Worm (Caenorhabditis elegans) whole organism, L3 larva: ENCODE results near the gene tbx-37.
A peak's percentile ranks its signal among the peaks of the same experiment; 100 is the strongest.

Experiments used
- R02D3.7 ChIP-seq: fragments of 150-350 bp; optimal IDR thresholded peaks from 2 replicates; lab custom pipeline; 2014; ENCODE audit warnings: missing biosample characterization, missing genetic modification characterization
- ZK546.5 ChIP-seq: sonication (generic microtip); optimal IDR thresholded peaks from 2 replicates; lab custom pipeline; 2017; ENCODE audit warnings: missing biosample characterization, missing genetic modification characterization
- aly-2 ChIP-seq: fragments of 150-350 bp; optimal IDR thresholded peaks from 2 replicates; lab custom pipeline; 2014; ENCODE audit warnings: missing biosample characterization, missing genetic modification characterization
- ama-1 ChIP-seq: fragments of 150-350 bp; optimal IDR thresholded peaks from 2 replicates; lab custom pipeline; 2018
- ceh-16 ChIP-seq: sonication (generic microtip); optimal IDR thresholded peaks from 2 replicates; lab custom pipeline; 2017; ENCODE audit warnings: missing biosample characterization, missing genetic modification characterization
- ceh-28 ChIP-seq: fragments of 150-350 bp; optimal IDR thresholded peaks from 2 replicates; lab custom pipeline; 2014; ENCODE audit warnings: missing biosample characterization, missing genetic modification reagents, missing genetic modification characterization
- ceh-82 ChIP-seq: fragments of 150-350 bp; optimal IDR thresholded peaks from 2 replicates; lab custom pipeline; 2014; ENCODE audit warnings: missing biosample characterization, missing genetic modification characterization
- ceh-9 ChIP-seq: sonication (generic microtip); optimal IDR thresholded peaks from 2 replicates; lab custom pipeline; 2018; ENCODE audit warnings: missing biosample characterization, missing genetic modification characterization
- daf-12 ChIP-seq: fragments of 150-350 bp; optimal IDR thresholded peaks from 2 replicates; lab custom pipeline; 2014; ENCODE audit warnings: missing biosample characterization, missing genetic modification reagents, missing genetic modification characterization
- egl-5 ChIP-seq: fragments of 150-350 bp; optimal IDR thresholded peaks from 2 replicates; lab custom pipeline; 2017; ENCODE audit warnings: missing biosample characterization, missing genetic modification reagents, missing genetic modification characterization, inconsistent platforms
- elt-1 ChIP-seq: fragments of 150-350 bp; optimal IDR thresholded peaks from 2 replicates; lab custom pipeline; 2014; ENCODE audit warnings: missing biosample characterization, missing genetic modification characterization
- elt-3 ChIP-seq, 3 experiments: fragments of 150-350 bp in 1 of 3; sonication (generic microtip) in 2 of 3; optimal IDR thresholded peaks; 2 replicates in 2 of 3; 4 replicates in 1 of 3; lab custom pipeline; 2014 to 2017; ENCODE audit warnings: missing biosample characterization in 3 of 3, missing genetic modification characterization in 3 of 3
- eor-1 ChIP-seq, 2 experiments: fragments of 150-350 bp; optimal IDR thresholded peaks; 2 replicates each; lab custom pipeline; 2014 to 2018; ENCODE audit warnings: missing biosample characterization in 2 of 2, missing genetic modification characterization in 2 of 2
- fkh-10 ChIP-seq: sonication (generic microtip); optimal IDR thresholded peaks from 2 replicates; lab custom pipeline; 2017; ENCODE audit warnings: missing biosample characterization, missing genetic modification reagents, missing genetic modification characterization
- fkh-2 ChIP-seq: fragments of 150-350 bp; optimal IDR thresholded peaks from 2 replicates; lab custom pipeline; 2014; ENCODE audit warnings: missing biosample characterization, missing genetic modification reagents, missing genetic modification characterization
- fos-1 ChIP-seq: fragments of 150-350 bp; optimal IDR thresholded peaks from 2 replicates; lab custom pipeline; 2014; ENCODE audit warnings: missing biosample characterization, missing genetic modification characterization
- hmg-11 ChIP-seq: sonication (generic microtip); optimal IDR thresholded peaks from 2 replicates; lab custom pipeline; 2016; ENCODE audit warnings: missing genetic modification characterization, missing compliant biosample characterization
- jun-1 ChIP-seq: fragments of 150-350 bp; optimal IDR thresholded peaks from 2 replicates; lab custom pipeline; 2014; ENCODE audit warnings: missing biosample characterization, missing genetic modification reagents, missing genetic modification characterization
- lin-15B ChIP-seq: fragments of 150-350 bp; optimal IDR thresholded peaks from 2 replicates; lab custom pipeline; 2014; ENCODE audit warnings: missing biosample characterization, missing genetic modification characterization
- lin-39 ChIP-seq: fragments of 150-350 bp; optimal IDR thresholded peaks from 2 replicates; lab custom pipeline; 2018; ENCODE audit warnings: missing biosample characterization, missing genetic modification reagents, missing genetic modification characterization
- lsy-12 ChIP-seq: sonication (generic microtip); optimal IDR thresholded peaks from 2 replicates; lab custom pipeline; 2016; ENCODE audit warnings: mild to moderate bottlenecking, missing genetic modification characterization, missing compliant biosample characterization
- mdl-1 ChIP-seq: fragments of 150-350 bp; optimal IDR thresholded peaks from 2 replicates; lab custom pipeline; 2014; ENCODE audit warnings: missing biosample characterization, missing genetic modification characterization
- mml-1 ChIP-seq: fragments of 150-350 bp; sonication (generic microtip); optimal IDR thresholded peaks from 3 replicates; lab custom pipeline; 2014; ENCODE audit warnings: missing biosample characterization, missing genetic modification characterization
- nfya-1 ChIP-seq: sonication (generic microtip); optimal IDR thresholded peaks from 2 replicates; lab custom pipeline; 2017; ENCODE audit warnings: missing genetic modification characterization, mild to moderate bottlenecking, missing compliant biosample characterization, antibody characterized with exemption, moderate library complexity; ENCODE audit not compliant: insufficient read depth
- nhr-11 ChIP-seq: fragments of 150-350 bp; optimal IDR thresholded peaks from 2 replicates; lab custom pipeline; 2014; ENCODE audit warnings: missing biosample characterization, missing genetic modification characterization
- nhr-12 ChIP-seq: fragments of 150-350 bp; optimal IDR thresholded peaks from 2 replicates; lab custom pipeline; 2014; ENCODE audit warnings: missing biosample characterization, missing genetic modification characterization
- nhr-23 ChIP-seq: fragments of 150-350 bp; optimal IDR thresholded peaks from 2 replicates; lab custom pipeline; 2014; ENCODE audit warnings: missing biosample characterization, missing genetic modification reagents, missing genetic modification characterization
- nhr-237 ChIP-seq: fragments of 150-350 bp; optimal IDR thresholded peaks from 2 replicates; lab custom pipeline; 2014; ENCODE audit warnings: missing biosample characterization, missing genetic modification characterization
- nhr-25 ChIP-seq: sonication (generic microtip); optimal IDR thresholded peaks from 2 replicates; lab custom pipeline; 2017; ENCODE audit warnings: missing biosample characterization, missing genetic modification characterization
- nhr-28 ChIP-seq: fragments of 150-350 bp; optimal IDR thresholded peaks from 2 replicates; lab custom pipeline; 2014; ENCODE audit warnings: missing biosample characterization, missing genetic modification characterization
- nhr-43 ChIP-seq: sonication (generic microtip); optimal IDR thresholded peaks from 2 replicates; lab custom pipeline; 2016; ENCODE audit warnings: mild to moderate bottlenecking, missing genetic modification characterization, missing compliant biosample characterization; ENCODE audit not compliant: poor library complexity, severe bottlenecking
- nhr-76 ChIP-seq: fragments of 150-350 bp; sonication (generic microtip); optimal IDR thresholded peaks from 5 replicates; lab custom pipeline; 2014; ENCODE audit warnings: missing biosample characterization, missing genetic modification characterization
- nhr-77 ChIP-seq: fragments of 150-350 bp; optimal IDR thresholded peaks from 2 replicates; lab custom pipeline; 2014; ENCODE audit warnings: missing biosample characterization, missing genetic modification characterization
- pha-4 ChIP-seq: fragments of 150-350 bp; optimal IDR thresholded peaks from 2 replicates; lab custom pipeline; 2014; ENCODE audit warnings: missing biosample characterization, missing genetic modification reagents, missing genetic modification characterization
- pqm-1 ChIP-seq: fragments of 150-350 bp; optimal IDR thresholded peaks from 2 replicates; lab custom pipeline; 2017; ENCODE audit warnings: missing biosample characterization, missing genetic modification characterization, inconsistent platforms
- sea-2 ChIP-seq: fragments of 150-350 bp; sonication (generic microtip); optimal IDR thresholded peaks from 4 replicates; lab custom pipeline; 2014; ENCODE audit warnings: missing biosample characterization, missing genetic modification reagents, missing genetic modification characterization
- skn-1 ChIP-seq: fragments of 150-350 bp; optimal IDR thresholded peaks from 2 replicates; lab custom pipeline; 2014; ENCODE audit warnings: missing biosample characterization, missing genetic modification characterization
- snpc-4 ChIP-seq: fragments of 150-350 bp; optimal IDR thresholded peaks from 2 replicates; lab custom pipeline; 2014; ENCODE audit warnings: missing biosample characterization, missing genetic modification characterization
- tbx-2 ChIP-seq: sonication (generic microtip); optimal IDR thresholded peaks from 2 replicates; lab custom pipeline; 2016; ENCODE audit warnings: mild to moderate bottlenecking, missing genetic modification characterization, missing compliant biosample characterization
- unc-39 ChIP-seq: sonication (generic microtip); optimal IDR thresholded peaks from 4 replicates; lab custom pipeline; 2017; ENCODE audit warnings: missing biosample characterization, missing genetic modification characterization
- unc-62 ChIP-seq: fragments of 150-350 bp; sonication (generic microtip); optimal IDR thresholded peaks from 4 replicates; lab custom pipeline; 2014; ENCODE audit warnings: missing biosample characterization, missing genetic modification reagents, missing genetic modification characterization
- zag-1 ChIP-seq: fragments of 150-350 bp; optimal IDR thresholded peaks from 2 replicates; lab custom pipeline; 2014; ENCODE audit warnings: missing biosample characterization, missing genetic modification characterization
- ztf-11 ChIP-seq: fragments of 150-350 bp; optimal IDR thresholded peaks from 2 replicates; lab custom pipeline; 2014; ENCODE audit warnings: missing biosample characterization, missing genetic modification characterization
- ztf-4 ChIP-seq: fragments of 150-350 bp; optimal IDR thresholded peaks from 2 replicates; lab custom pipeline; 2014; ENCODE audit warnings: missing biosample characterization, missing genetic modification characterization

Gene tbx-37

DNA sequence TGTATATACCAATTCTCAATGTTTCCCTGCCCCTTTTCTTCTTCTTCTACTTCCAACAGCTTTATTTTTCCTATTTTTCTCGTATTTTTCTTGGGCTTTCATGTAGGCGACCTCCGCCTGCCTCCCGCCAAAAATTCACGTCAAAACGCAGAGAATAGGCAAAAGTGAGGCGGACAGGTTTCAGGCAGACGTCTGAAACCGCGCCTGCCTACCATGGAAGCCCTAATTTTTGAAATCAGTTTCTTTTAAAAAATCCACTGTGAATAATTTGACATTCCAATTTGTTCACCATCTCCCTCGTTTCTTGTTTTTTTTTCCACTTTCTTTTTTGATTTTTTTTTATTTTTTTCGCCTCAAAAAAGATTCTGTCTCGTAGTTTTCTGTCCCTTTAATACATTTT lies 11.9 kb upstream of the tbx-37 start:
- no peak for TF ChIP-seq nhr-76 (tag; lab: Kevin White, UChicago)
- TF ChIP-seq pqm-1 (tag; lab: Kevin White, UChicago): no peak
- no peak for TF ChIP-seq skn-1 (tag; lab: Kevin White, UChicago)
- TF ChIP-seq daf-12 (tag; lab: Kevin White, UChicago): no peak
- no peak for TF ChIP-seq fkh-2 (tag; lab: Kevin White, UChicago)
- TF ChIP-seq egl-5 (tag; lab: Kevin White, UChicago): no peak
- no peak for TF ChIP-seq sea-2
- TF ChIP-seq nhr-77 (tag; lab: Kevin White, UChicago): no peak
- no peak for TF ChIP-seq mdl-1 (tag; lab: Kevin White, UChicago)
- no peak for TF ChIP-seq nhr-25
- TF ChIP-seq pha-4 (tag; lab: Kevin White, UChicago): no peak
- TF ChIP-seq elt-1 (tag; lab: Kevin White, UChicago): no peak
- no peak for TF ChIP-seq lsy-12 (tag; lab: Kevin White, UChicago)
- no peak for TF ChIP-seq mml-1
- no peak for TF ChIP-seq ztf-4 (tag; lab: Kevin White, UChicago)
- no peak for TF ChIP-seq unc-39
- no peak for TF ChIP-seq ZK546.5 (tag; lab: Kevin White, UChicago)
- TF ChIP-seq nhr-43 (tag; lab: Kevin White, UChicago): no peak

DNA sequence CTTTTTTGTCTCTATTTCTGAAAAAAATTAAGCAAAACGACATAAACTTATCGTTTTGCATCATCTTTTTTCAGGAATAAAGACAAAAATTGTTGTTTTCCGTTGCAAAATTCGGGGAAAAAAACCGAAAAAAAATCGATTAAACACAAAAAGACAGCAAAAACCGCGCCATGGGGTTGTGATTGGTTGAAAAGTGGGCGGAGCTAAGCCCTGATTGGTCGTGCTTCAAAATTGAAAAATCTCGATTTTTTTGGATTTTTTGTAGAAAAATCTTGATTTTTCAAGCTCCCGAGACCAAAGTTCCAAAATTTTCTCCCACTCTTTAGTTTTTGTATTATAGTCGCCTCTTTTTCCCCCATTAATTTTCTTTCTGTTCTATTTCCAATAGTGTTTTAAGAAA lies 11.4 kb upstream of the tbx-37 start:
- TF ChIP-seq nfya-1 (tag; lab: Kevin White, UChicago) (peak; percentile 87), ceh-28 (no peak)

DNA sequence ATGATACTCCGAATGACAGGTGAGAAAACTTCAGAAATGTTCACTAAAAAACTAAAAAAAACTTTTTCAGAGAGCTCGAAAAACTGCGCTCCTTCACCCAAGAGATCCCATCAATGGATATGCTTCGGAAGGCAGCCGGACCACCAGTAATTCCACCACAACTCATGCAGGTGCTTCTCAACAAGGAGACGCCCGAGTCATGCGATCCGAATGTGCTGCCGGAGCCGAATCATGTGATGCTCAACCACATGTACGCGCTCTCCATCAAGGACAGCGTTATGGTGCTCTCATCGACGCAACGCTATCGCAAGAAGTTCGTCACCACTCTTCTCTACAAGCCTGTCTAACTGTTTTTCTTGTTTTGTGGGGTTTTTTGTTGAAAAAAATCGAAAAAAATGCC lies 10.8 kb upstream of the tbx-37 start:
- no peak for TF ChIP-seq daf-12 (tag; lab: Kevin White, UChicago)
- no peak for TF ChIP-seq tbx-2 (tag; lab: Kevin White, UChicago)
- no peak for TF ChIP-seq ceh-16 (tag; lab: Kevin White, UChicago)
- no peak for TF ChIP-seq sea-2
- TF ChIP-seq jun-1 (tag; lab: Kevin White, UChicago): no peak
- no peak for TF ChIP-seq nfya-1 (tag; lab: Kevin White, UChicago)
- no peak for TF ChIP-seq fkh-2 (tag; lab: Kevin White, UChicago)
- no peak for TF ChIP-seq unc-62 (GFP tag; lab: Kevin White, UChicago)
- TF ChIP-seq aly-2 (tag; lab: Kevin White, UChicago): no peak
- TF ChIP-seq ztf-11: no peak
- TF ChIP-seq fkh-10 (GFP tag; lab: Kevin White, UChicago): no peak
- no peak for TF ChIP-seq elt-1 (tag; lab: Kevin White, UChicago)
- no peak for TF ChIP-seq nhr-11
- TF ChIP-seq nhr-76 (tag; lab: Kevin White, UChicago): no peak
- no peak for TF ChIP-seq pha-4 (tag; lab: Kevin White, UChicago)

DNA sequence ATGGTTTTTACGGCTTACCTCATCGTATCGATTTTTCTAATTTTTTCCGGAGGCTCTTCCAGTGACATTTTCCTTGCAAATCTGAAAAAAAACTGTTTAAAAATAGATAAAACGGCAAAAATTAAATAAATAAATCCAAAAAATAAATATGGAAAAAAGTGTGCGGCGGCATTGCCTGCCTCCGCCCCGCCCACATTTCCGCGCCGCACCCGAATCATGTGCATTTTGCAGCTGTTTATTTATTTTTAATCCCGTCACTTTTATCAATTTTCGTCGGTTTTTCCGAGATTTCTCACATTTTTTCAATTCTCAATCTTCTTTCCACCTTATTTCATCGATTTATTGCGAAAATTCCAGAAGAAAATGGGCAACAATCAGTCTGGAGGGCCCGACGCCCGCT lies 9.9 kb upstream of the tbx-37 start, which contains the start of the genes Y47D3A.14 and aakb-2:
Gene Y47D3A.14 (minus strand): TSS at position 81 of the 400 bp plus-strand sequence.
Gene aakb-2 (plus strand): TSS at position 356 of the 400 bp plus-strand sequence.
- no peak for TF ChIP-seq R02D3.7 (tag; lab: Kevin White, UChicago)
- no peak for TF ChIP-seq nhr-76 (tag; lab: Kevin White, UChicago)
- TF ChIP-seq fkh-2 (tag; lab: Kevin White, UChicago): no peak
- no peak for TF ChIP-seq zag-1
- no peak for TF ChIP-seq nhr-43 (tag; lab: Kevin White, UChicago)
- no peak for TF ChIP-seq elt-3 (tag; optimal IDR thresholded peaks at IDR 0.05; lab: Kevin White, UChicago)
- no peak for TF ChIP-seq daf-12 (tag; lab: Kevin White, UChicago)
- peak; percentile 18 for TF ChIP-seq lin-15B (tag; lab: Kevin White, UChicago)
- no peak for TF ChIP-seq eor-1 (tag; optimal IDR thresholded peaks at IDR 0.05; lab: Kevin White, UChicago)
- no peak for TF ChIP-seq ceh-28
- no peak for TF ChIP-seq ztf-11
- peak; percentile 19 for TF ChIP-seq lin-39 (tag; lab: Kevin White, UChicago)
- peak; percentile 78 for TF ChIP-seq nfya-1 (tag; lab: Kevin White, UChicago)
- no peak for TF ChIP-seq nhr-77 (tag; lab: Kevin White, UChicago)
- no peak for TF ChIP-seq jun-1 (tag; lab: Kevin White, UChicago)
- peak; percentile 43 for TF ChIP-seq ama-1
- TF ChIP-seq nhr-11: no peak
- TF ChIP-seq mml-1: no peak
- no peak for TF ChIP-seq pqm-1 (tag; lab: Kevin White, UChicago)
- no peak for TF ChIP-seq aly-2 (tag; lab: Kevin White, UChicago)
- no peak for TF ChIP-seq fos-1
- no peak for TF ChIP-seq nhr-12
- no peak for TF ChIP-seq sea-2
- no peak for TF ChIP-seq elt-1 (tag; lab: Kevin White, UChicago)
- TF ChIP-seq ceh-9 (tag; lab: Kevin White, UChicago): no peak
- no peak for TF ChIP-seq ceh-16 (tag; lab: Kevin White, UChicago)
- TF ChIP-seq hmg-11 (tag; lab: Kevin White, UChicago): peak; percentile 86
- no peak for TF ChIP-seq nhr-28 (tag; lab: Kevin White, UChicago)
- peak; percentile 16 for TF ChIP-seq nhr-23 (tag; lab: Kevin White, UChicago)
- no peak for TF ChIP-seq ceh-82
- TF ChIP-seq unc-62 (GFP tag; lab: Kevin White, UChicago): no peak
- no peak for TF ChIP-seq lsy-12 (tag; lab: Kevin White, UChicago)
- no peak for TF ChIP-seq ZK546.5 (tag; lab: Kevin White, UChicago)
- peak; percentile 87 for TF ChIP-seq pha-4 (tag; lab: Kevin White, UChicago)
- TF ChIP-seq snpc-4 (tag; lab: Kevin White, UChicago): peak; percentile 60
- no peak for TF ChIP-seq tbx-2 (tag; lab: Kevin White, UChicago)
- TF ChIP-seq unc-39: no peak
- TF ChIP-seq nhr-25: no peak
- no peak for TF ChIP-seq nhr-237 (tag; lab: Kevin White, UChicago)
- TF ChIP-seq ztf-4 (tag; lab: Kevin White, UChicago): no peak
